Worm (Caenorhabditis elegans): ENCODE measurements around the gene lido-16.

- no peak for TF ChIP-seq him-1 (tag; optimal IDR thresholded peaks at IDR 0.05)
- no peak for TF ChIP-seq W03F9.2 (tag; optimal IDR thresholded peaks at IDR 0.05)
- no peak for TF ChIP-seq dao-5 (tag; optimal IDR thresholded peaks at IDR 0.05)
Measured at ce11 chrII:6496496-6496895, 11.7 kb upstream of the lido-16 start.
